Worm (Caenorhabditis elegans): ENCODE measurements around the gene Y17G7B.23.

Y17G7B.23 gene

DNA sequence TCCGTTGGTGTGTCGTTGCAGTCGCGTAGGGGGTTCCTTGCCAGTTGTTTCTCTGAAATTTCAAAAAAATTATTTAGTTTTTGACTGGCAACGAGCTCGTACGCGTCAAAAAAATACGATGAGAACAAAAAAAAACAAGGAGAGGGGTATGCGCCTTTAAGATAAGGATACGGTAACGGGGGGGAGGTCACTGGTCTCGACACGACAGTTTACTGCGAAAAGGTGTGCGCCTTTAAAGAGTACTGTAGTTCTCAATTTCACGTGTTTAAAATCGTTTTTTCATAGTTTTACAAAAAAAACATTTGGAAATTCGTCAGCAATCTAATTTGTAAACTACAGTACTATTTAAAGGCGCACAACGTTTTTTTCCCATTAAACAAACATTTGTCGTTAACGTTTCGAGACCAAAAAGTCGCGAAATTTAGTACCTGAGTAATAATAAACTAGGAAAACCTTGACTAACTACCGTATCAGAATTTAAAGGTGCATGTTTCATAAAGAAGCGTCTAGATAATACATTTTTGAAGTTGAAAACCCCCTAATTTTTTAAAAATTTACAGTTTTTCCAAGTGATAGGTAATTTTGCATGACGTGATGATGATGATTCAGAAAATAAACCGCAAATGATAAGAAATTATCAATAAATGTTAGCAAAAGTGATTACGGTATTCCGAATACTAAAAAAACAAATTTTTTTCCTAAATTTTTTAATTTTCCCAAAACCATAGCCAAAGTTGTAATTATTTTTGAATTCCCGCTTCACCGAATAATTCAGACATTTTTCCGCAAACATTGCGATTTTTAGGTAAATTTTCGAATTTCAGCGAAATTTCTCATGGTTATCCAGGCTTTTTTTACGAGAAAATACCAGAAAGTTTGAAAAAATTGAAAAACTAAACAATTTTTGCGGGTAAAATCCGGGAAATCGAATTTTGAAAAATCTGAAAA lies 24.7 kb upstream of the Y17G7B.23 start (continued):
- TF ChIP-seq fos-1 (tag; optimal IDR thresholded peaks at IDR 0.05) (peak; percentile 80), ceh-82 (tag; optimal IDR thresholded peaks at IDR 0.05) (no peak), nhr-237 (tag; optimal IDR thresholded peaks at IDR 0.05) (no peak), gmeb-1 (tag; optimal IDR thresholded peaks at IDR 0.05) (peak; percentile 58), egl-27 (tag; optimal IDR thresholded peaks at IDR 0.05) (no peak), nhr-129 (tag; optimal IDR thresholded peaks at IDR 0.05) (no peak), F13H6.1 (tag; optimal IDR thresholded peaks at IDR 0.05) (peak; percentile 8), nhr-12 (tag; optimal IDR thresholded peaks at IDR 0.05) (no peak), unc-62 (GFP tag; optimal IDR thresholded peaks at IDR 0.05) (no peak), C34F6.9 (tag; optimal IDR thresholded peaks at IDR 0.05) (peak; percentile 34), lsy-2 (tag; optimal IDR thresholded peaks at IDR 0.05) (peak; percentile 17 to 57), lin-39 (tag; optimal IDR thresholded peaks at IDR 0.05) (no peak), ama-1 (optimal IDR thresholded peaks at IDR 0.05) (peak; percentile 86), nhr-11 (tag; optimal IDR thresholded peaks at IDR 0.05) (no peak), snpc-4 (tag; optimal IDR thresholded peaks at IDR 0.05) (peak; percentile 6), mbf-1 (tag; optimal IDR thresholded peaks at IDR 0.05) (no peak)

- TF ChIP-seq lin-39 (tag; optimal IDR thresholded peaks at IDR 0.05) (no peak), lsy-2 (tag; optimal IDR thresholded peaks at IDR 0.05) (peak in 1 of 2 experiments; percentile 10)
These were observed 22.2 kb upstream of the Y17G7B.23 start for ce11 chrII:11976727-11977259.

ce11 chrII:11977363-11977762 lies 21.6 kb upstream of the Y17G7B.23 start, which contains the start of gene Y17G7B.21:
Gene Y17G7B.21, minus strand, starts transcription at chrII:11977661.
- peak; percentile 70 for TF ChIP-seq ama-1 (optimal IDR thresholded peaks at IDR 0.05)
- no peak for TF ChIP-seq lsy-2 (tag; optimal IDR thresholded peaks at IDR 0.05)
- TF ChIP-seq nhr-25 (tag; optimal IDR thresholded peaks at IDR 0.05), result no peak
- no peak for TF ChIP-seq elt-3 (tag; optimal IDR thresholded peaks at IDR 0.05)
- TF ChIP-seq nhr-11 (tag; optimal IDR thresholded peaks at IDR 0.05), result no peak

- no peak for TF ChIP-seq ceh-16 (tag; optimal IDR thresholded peaks at IDR 0.05)
- TF ChIP-seq egl-27 (tag; optimal IDR thresholded peaks at IDR 0.05), result no peak
- TF ChIP-seq lin-13 (GFP tag; optimal IDR thresholded peaks at IDR 0.05), result no peak
- no peak for TF ChIP-seq elt-3 (tag; optimal IDR thresholded peaks at IDR 0.05)
- TF ChIP-seq sem-4 (tag; optimal IDR thresholded peaks at IDR 0.05), result no peak
- no peak for TF ChIP-seq snpc-4 (tag; optimal IDR thresholded peaks at IDR 0.05)
- no peak for TF ChIP-seq nhr-6 (tag; optimal IDR thresholded peaks at IDR 0.05)
- TF ChIP-seq ztf-11 (tag; optimal IDR thresholded peaks at IDR 0.05), result no peak
- TF ChIP-seq nhr-12 (tag; optimal IDR thresholded peaks at IDR 0.05), result no peak
- no peak for TF ChIP-seq mab-5 (tag; optimal IDR thresholded peaks at IDR 0.05)
- no peak for TF ChIP-seq aly-2 (tag; optimal IDR thresholded peaks at IDR 0.05)
- no peak for TF ChIP-seq ztf-4 (tag; optimal IDR thresholded peaks at IDR 0.05)
- no peak for TF ChIP-seq peb-1 (tag; optimal IDR thresholded peaks at IDR 0.05)
- TF ChIP-seq blmp-1 (tag; optimal IDR thresholded peaks at IDR 0.05; ENCODE audit: insufficient read depth), result no peak
- TF ChIP-seq nhr-25 (tag; optimal IDR thresholded peaks at IDR 0.05), result no peak
- TF ChIP-seq nhr-237 (tag; optimal IDR thresholded peaks at IDR 0.05), result no peak
- TF ChIP-seq ama-1 (optimal IDR thresholded peaks at IDR 0.05), result no peak
- TF ChIP-seq gmeb-1 (tag; optimal IDR thresholded peaks at IDR 0.05), result no peak
- TF ChIP-seq alr-1 (tag; optimal IDR thresholded peaks at IDR 0.05), result no peak
These were observed 20.5 kb upstream of the Y17G7B.23 start for ce11 chrII:11978478-11978877.

- TF ChIP-seq elt-3 (tag; optimal IDR thresholded peaks at IDR 0.05) (no peak), R02D3.7 (tag; optimal IDR thresholded peaks at IDR 0.05) (no peak), unc-55 (GFP tag; optimal IDR thresholded peaks at IDR 0.05) (no peak), nhr-10 (tag; optimal IDR thresholded peaks at IDR 0.05) (no peak), mdl-1 (tag; optimal IDR thresholded peaks at IDR 0.05) (no peak), ztf-11 (tag; optimal IDR thresholded peaks at IDR 0.05) (no peak), lin-13 (GFP tag; optimal IDR thresholded peaks at IDR 0.05) (no peak), blmp-1 (tag; optimal IDR thresholded peaks at IDR 0.05; ENCODE audit: insufficient read depth) (no peak), nhr-12 (tag; optimal IDR thresholded peaks at IDR 0.05) (no peak), mbf-1 (tag; optimal IDR thresholded peaks at IDR 0.05) (no peak), nhr-6 (tag; optimal IDR thresholded peaks at IDR 0.05) (no peak), nhr-77 (tag; optimal IDR thresholded peaks at IDR 0.05) (no peak), alr-1 (tag; optimal IDR thresholded peaks at IDR 0.05) (no peak)
These were observed 20.1 kb upstream of the Y17G7B.23 start for ce11 chrII:11978920-11979319.

Data from whole organism, L2 larva.